Fruit fly (Drosophila melanogaster) whole organism, pupa: ENCODE measurements around the gene CG42271.

Experiments used
- CG10348 ChIP-seq: fragments of 200-800 bp; sonication (Bioruptor generic); IDR thresholded peaks from 2 replicates; pipeline ENCODE4 v1.3.6; 2022; ENCODE audit warnings: missing biosample characterization, missing genetic modification characterization
- CG12605 ChIP-seq: fragments of 200-800 bp; sonication (Bioruptor generic); IDR thresholded peaks from 2 replicates; pipeline ENCODE4 v1.3.6; 2022; ENCODE audit warnings: missing biosample characterization, missing genetic modification characterization
- CG14655 ChIP-seq: fragments of 200-800 bp; sonication (Bioruptor generic); optimal IDR thresholded peaks from 3 replicates; lab custom pipeline; 2017; ENCODE audit warnings: mild to moderate bottlenecking, missing biosample characterization, missing genetic modification reagents, missing genetic modification characterization
- CG15710 ChIP-seq: fragments of 200-800 bp; sonication (Bioruptor generic); optimal IDR thresholded peaks from 2 replicates; lab custom pipeline; 2018; ENCODE audit warnings: missing biosample characterization, mild to moderate bottlenecking, missing genetic modification characterization, moderate library complexity
- CG32121 ChIP-seq: fragments of 200-800 bp; sonication (Bioruptor generic); IDR thresholded peaks from 2 replicates; pipeline ENCODE4 v1.3.6; 2022; ENCODE audit warnings: missing biosample characterization, missing genetic modification characterization
- CG8159 ChIP-seq: fragments of 200-800 bp; sonication (Bioruptor generic); optimal IDR thresholded peaks from 3 replicates; lab custom pipeline; 2018; ENCODE audit warnings: missing biosample characterization, mild to moderate bottlenecking, missing genetic modification characterization, moderate library complexity
- CG9948 ChIP-seq: fragments of 200-800 bp; sonication (Bioruptor generic); optimal IDR thresholded peaks from 2 replicates; lab custom pipeline; 2018; ENCODE audit warnings: missing biosample characterization, mild to moderate bottlenecking, missing genetic modification characterization, moderate library complexity
- D1 ChIP-seq: fragments of 200-800 bp; sonication (Bioruptor generic); optimal IDR thresholded peaks from 2 replicates; lab custom pipeline; 2018; ENCODE audit warnings: missing biosample characterization, mild to moderate bottlenecking, missing genetic modification characterization, moderate library complexity
- EcR ChIP-seq: fragments of 200-800 bp; sonication (Bioruptor generic); optimal IDR thresholded peaks from 3 replicates; lab custom pipeline; 2019; ENCODE audit warnings: missing biosample characterization, missing genetic modification characterization, mild to moderate bottlenecking, moderate library complexity, missing genetic modification reagents
- Snoo ChIP-seq: fragments of 200-800 bp; sonication (Bioruptor generic); optimal IDR thresholded peaks from 3 replicates; lab custom pipeline; 2017; ENCODE audit warnings: missing biosample characterization, mild to moderate bottlenecking, missing genetic modification characterization, inconsistent platforms
- fd96Ca ChIP-seq: fragments of 200-800 bp; sonication (Bioruptor generic); IDR thresholded peaks from 3 replicates; pipeline ENCODE4 v1.3.6; 2022; ENCODE audit warnings: missing biosample characterization, missing genetic modification characterization

DNA sequence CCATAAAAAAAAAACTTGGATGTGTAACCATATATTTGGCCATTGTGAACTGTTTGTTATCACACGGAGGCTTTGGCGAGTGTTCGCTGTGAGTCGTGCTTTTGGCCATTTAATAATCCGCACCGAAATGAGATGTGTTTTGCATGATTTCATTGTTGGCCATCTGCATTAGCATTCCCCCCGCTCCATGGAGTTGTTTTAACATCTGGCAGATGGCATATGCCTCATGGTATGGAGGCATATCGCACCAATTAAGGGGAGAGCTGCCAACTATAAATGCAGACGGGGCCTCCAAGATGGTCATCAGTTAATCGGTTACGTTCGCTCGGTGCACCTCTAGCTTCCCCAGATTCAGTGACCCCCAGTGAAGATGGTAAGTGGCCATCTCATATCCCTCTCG is 53.1 kb downstream of the CG42271 start, which contains the start of gene CG11584:
- no peak for TF ChIP-seq CG32121 (GFP tag; lab: Robert Waterston, UW)
- TF ChIP-seq D1 = no peak
- TF ChIP-seq CG10348 = no peak
- no peak for TF ChIP-seq EcR
- no peak for TF ChIP-seq Snoo (tag; lab: Kevin White, UChicago)
- no peak for TF ChIP-seq fd96Ca
- TF ChIP-seq CG15710 (tag; lab: Kevin White, UChicago) = no peak
- TF ChIP-seq CG9948 (tag; lab: Kevin White, UChicago) = no peak
- TF ChIP-seq CG8159 (tag; lab: Kevin White, UChicago) = no peak
- no peak for TF ChIP-seq CG12605 (GFP tag; lab: Robert Waterston, UW)
- TF ChIP-seq CG14655 = no peak
